Worm (Caenorhabditis elegans) whole organism, late embryonic: ENCODE measurements around the gene T04H1.5.

Experiments used
- C08G9.2 ChIP-seq: sonication (generic microtip); optimal IDR thresholded peaks from 2 replicates; lab custom pipeline; 2016; ENCODE audit warnings: mild to moderate bottlenecking, missing genetic modification characterization, moderate library complexity, missing compliant biosample characterization
- K09A11.1 ChIP-seq: sonication (generic microtip); optimal IDR thresholded peaks from 2 replicates; lab custom pipeline; 2017; ENCODE audit warnings: antibody characterized with exemption, mild to moderate bottlenecking, missing genetic modification characterization, missing compliant biosample characterization; ENCODE audit not compliant: insufficient read depth
- T23F11.4 ChIP-seq: fragments of 200-800 bp; sonication (Bioruptor generic); optimal IDR thresholded peaks from 2 replicates; lab custom pipeline; 2018; ENCODE audit warnings: mild to moderate bottlenecking, missing genetic modification characterization, missing compliant biosample characterization
- Y22D7AL.16 ChIP-seq: sonication (generic microtip); optimal IDR thresholded peaks from 2 replicates; lab custom pipeline; 2016; ENCODE audit warnings: missing genetic modification characterization, missing compliant biosample characterization
- ahr-1 ChIP-seq: sonication (generic microtip); optimal IDR thresholded peaks from 2 replicates; lab custom pipeline; 2016; ENCODE audit warnings: missing genetic modification characterization, missing compliant biosample characterization
- ama-1 ChIP-seq: fragments of 150-350 bp; optimal IDR thresholded peaks from 2 replicates; lab custom pipeline; 2014
- ceh-14 ChIP-seq: sonication (generic microtip); optimal IDR thresholded peaks from 2 replicates; lab custom pipeline; 2016; ENCODE audit warnings: missing genotype, missing genetic modification characterization, missing compliant biosample characterization
- ceh-18 ChIP-seq: sonication (generic microtip); optimal IDR thresholded peaks from 2 replicates; lab custom pipeline; 2016; ENCODE audit warnings: missing genetic modification characterization, missing compliant biosample characterization
- ceh-19 ChIP-seq: fragments of 200-800 bp; sonication (Bioruptor generic); optimal IDR thresholded peaks from 2 replicates; lab custom pipeline; 2018; ENCODE audit warnings: mild to moderate bottlenecking, missing genetic modification characterization, missing compliant biosample characterization
- ceh-2 ChIP-seq: sonication (generic microtip); optimal IDR thresholded peaks from 2 replicates; lab custom pipeline; 2016; ENCODE audit warnings: missing genotype, missing genetic modification characterization, missing compliant biosample characterization
- ceh-30 ChIP-seq: fragments of 150-350 bp; optimal IDR thresholded peaks from 2 replicates; lab custom pipeline; 2014; ENCODE audit warnings: missing biosample characterization, missing genetic modification characterization
- ceh-31 ChIP-seq: sonication (generic microtip); optimal IDR thresholded peaks from 2 replicates; lab custom pipeline; 2016; ENCODE audit warnings: missing genetic modification characterization, missing compliant biosample characterization
- ceh-45 ChIP-seq: fragments of 200-800 bp; sonication (Bioruptor generic); IDR thresholded peaks from 2 replicates; pipeline ENCODE4 v1.3.6; 2022; ENCODE audit warnings: missing genetic modification reagents, missing genetic modification characterization, missing compliant biosample characterization
- ceh-48 ChIP-seq: sonication (generic microtip); optimal IDR thresholded peaks from 2 replicates; lab custom pipeline; 2016; ENCODE audit warnings: missing genetic modification characterization, inconsistent platforms, missing compliant biosample characterization
- ceh-6 ChIP-seq: fragments of 200-800 bp; sonication (Bioruptor generic); optimal IDR thresholded peaks from 2 replicates; lab custom pipeline; 2018; ENCODE audit warnings: mild to moderate bottlenecking, missing genetic modification characterization, missing compliant biosample characterization
- ceh-9 ChIP-seq: sonication (generic microtip); optimal IDR thresholded peaks from 2 replicates; lab custom pipeline; 2016; ENCODE audit warnings: mild to moderate bottlenecking, missing genetic modification characterization, inconsistent platforms, missing compliant biosample characterization
- che-1 ChIP-seq: sonication (generic microtip); optimal IDR thresholded peaks from 2 replicates; lab custom pipeline; 2016; ENCODE audit warnings: mild to moderate bottlenecking, missing genetic modification characterization, missing compliant biosample characterization
- dmd-4 ChIP-seq: sonication (generic microtip); optimal IDR thresholded peaks from 2 replicates; lab custom pipeline; 2016; ENCODE audit warnings: borderline replicate concordance, missing genetic modification characterization, missing compliant biosample characterization
- elt-2 ChIP-seq: sonication (generic microtip); optimal IDR thresholded peaks from 2 replicates; lab custom pipeline; 2016; ENCODE audit warnings: missing genetic modification reagents, missing genetic modification characterization, missing compliant biosample characterization
- ets-4 ChIP-seq: sonication (generic microtip); optimal IDR thresholded peaks from 2 replicates; lab custom pipeline; 2016; ENCODE audit warnings: missing genetic modification characterization, missing compliant biosample characterization
- eyg-1 ChIP-seq: sonication (generic microtip); optimal IDR thresholded peaks from 2 replicates; lab custom pipeline; 2016; ENCODE audit warnings: missing genotype, missing genetic modification characterization, missing compliant biosample characterization
- gmeb-2 ChIP-seq: sonication (generic microtip); optimal IDR thresholded peaks from 2 replicates; lab custom pipeline; 2016; ENCODE audit warnings: missing genetic modification characterization, inconsistent platforms, missing compliant biosample characterization
- hlh-15 ChIP-seq: sonication (generic microtip); optimal IDR thresholded peaks from 2 replicates; lab custom pipeline; 2016; ENCODE audit warnings: missing genetic modification characterization, missing compliant biosample characterization
- hlh-8 ChIP-seq: sonication (generic microtip); optimal IDR thresholded peaks from 2 replicates; lab custom pipeline; 2016; ENCODE audit warnings: missing genotype, missing genetic modification characterization, missing compliant biosample characterization
- lim-6 ChIP-seq: sonication (generic microtip); optimal IDR thresholded peaks from 2 replicates; lab custom pipeline; 2016; ENCODE audit warnings: missing genetic modification characterization, missing compliant biosample characterization
- lin-11 ChIP-seq: fragments of 200-800 bp; sonication (Bioruptor generic); optimal IDR thresholded peaks from 2 replicates; lab custom pipeline; 2018; ENCODE audit warnings: mild to moderate bottlenecking, missing genetic modification characterization, missing compliant biosample characterization
- mec-3 ChIP-seq: sonication (generic microtip); optimal IDR thresholded peaks from 2 replicates; lab custom pipeline; 2016; ENCODE audit warnings: borderline replicate concordance, missing genetic modification characterization, missing compliant biosample characterization
- nhr-232 ChIP-seq: sonication (generic microtip); optimal IDR thresholded peaks from 2 replicates; lab custom pipeline; 2016; ENCODE audit warnings: missing genetic modification characterization, missing compliant biosample characterization
- pat-9 ChIP-seq: fragments of 200-800 bp; sonication (Bioruptor generic); optimal IDR thresholded peaks from 2 replicates; lab custom pipeline; 2018; ENCODE audit warnings: mild to moderate bottlenecking, missing genetic modification characterization, moderate library complexity, missing compliant biosample characterization
- pha-4 ChIP-seq: fragments of 150-350 bp; optimal IDR thresholded peaks from 2 replicates; lab custom pipeline; 2018; ENCODE audit warnings: missing biosample characterization, missing genetic modification reagents, missing genetic modification characterization
- pqm-1 ChIP-seq: sonication (generic microtip); optimal IDR thresholded peaks from 2 replicates; lab custom pipeline; 2016; ENCODE audit warnings: missing genetic modification characterization, missing compliant biosample characterization
- rnt-1 ChIP-seq: sonication (generic microtip); optimal IDR thresholded peaks from 2 replicates; lab custom pipeline; 2016; ENCODE audit warnings: missing genetic modification characterization, missing compliant biosample characterization
- sdc-2 ChIP-seq: sonication (generic microtip); optimal IDR thresholded peaks from 2 replicates; lab custom pipeline; 2016; ENCODE audit warnings: missing genotype, missing genetic modification characterization, missing compliant biosample characterization
- sox-2 ChIP-seq: fragments of 200-800 bp; sonication (Bioruptor generic); IDR thresholded peaks from 2 replicates; pipeline ENCODE4 v1.3.6; 2022; ENCODE audit warnings: missing genetic modification reagents, missing genetic modification characterization, missing compliant biosample characterization
- sox-4 ChIP-seq: sonication (generic microtip); optimal IDR thresholded peaks from 2 replicates; lab custom pipeline; 2017; ENCODE audit warnings: mild to moderate bottlenecking, missing genetic modification characterization, inconsistent platforms, missing compliant biosample characterization
- unc-3 ChIP-seq, 2 experiments: fragments of 200-800 bp in 1 of 2; sonication (Bioruptor generic) in 1 of 2; sonication (generic microtip) in 1 of 2; conservative IDR thresholded peaks in 1 of 2; optimal IDR thresholded peaks in 1 of 2; 2 replicates each; pipeline versions ENCODE4 v1.3.6 to Lab custom; 2016 to 2022; ENCODE audit warnings: missing compliant biosample characterization in 2 of 2, missing genetic modification characterization in 2 of 2, missing genetic modification reagents in 1 of 2
- unc-42 ChIP-seq: sonication (generic microtip); optimal IDR thresholded peaks from 2 replicates; lab custom pipeline; 2016; ENCODE audit warnings: missing genotype, missing genetic modification characterization, missing compliant biosample characterization
- unc-55 ChIP-seq: sonication (generic microtip); optimal IDR thresholded peaks from 2 replicates; lab custom pipeline; 2017; ENCODE audit warnings: missing biosample characterization, missing genetic modification reagents, missing genetic modification characterization
- unc-86 ChIP-seq: sonication (generic microtip); optimal IDR thresholded peaks from 2 replicates; lab custom pipeline; 2016; ENCODE audit warnings: missing genetic modification characterization, missing compliant biosample characterization
- zip-5 ChIP-seq: sonication (generic microtip); optimal IDR thresholded peaks from 2 replicates; lab custom pipeline; 2016; ENCODE audit warnings: missing genetic modification characterization, missing compliant biosample characterization
- ztf-16 ChIP-seq: sonication (generic microtip); optimal IDR thresholded peaks from 2 replicates; lab custom pipeline; 2017; ENCODE audit warnings: missing genetic modification characterization, missing compliant biosample characterization

Gene T04H1.5

ce11 chrV:12251041-12251440 lies at the start of gene T04H1.5:
T04H1.5 (plus strand) TSS chrV:12251341.
- no peak for TF ChIP-seq unc-3 (GFP tag; conservative IDR thresholded peaks at IDR 0.05; lab: Robert Waterston, UW)
- TF ChIP-seq unc-3 (tag; optimal IDR thresholded peaks at IDR 0.05; lab: Kevin White, UChicago) = no peak
- no peak for TF ChIP-seq rnt-1 (tag; lab: Kevin White, UChicago)
- no peak for TF ChIP-seq hlh-8 (tag; lab: Kevin White, UChicago)
- TF ChIP-seq nhr-232 = no peak

- TF ChIP-seq Y22D7AL.16 (tag; lab: Kevin White, UChicago) = no peak
- peak; percentile 19 for TF ChIP-seq ceh-18 (tag; lab: Kevin White, UChicago)
- TF ChIP-seq ahr-1 (tag; lab: Kevin White, UChicago) = no peak
- TF ChIP-seq elt-2 (tag; lab: Kevin White, UChicago) = peak; percentile 13
Measured at ce11 chrV:12208678-12209077, 42.5 kb upstream of the T04H1.5 start.

ce11 chrV:12209951-12210350 lies 41.2 kb upstream of the T04H1.5 start:
- TF ChIP-seq K09A11.1 (tag; lab: Kevin White, UChicago) = no peak
- peak; percentile 87 for TF ChIP-seq unc-42 (tag; lab: Kevin White, UChicago)
- TF ChIP-seq lim-6 (tag; lab: Kevin White, UChicago) = no peak
- TF ChIP-seq unc-86 (tag; lab: Kevin White, UChicago) = no peak
- no peak for TF ChIP-seq mec-3 (tag; lab: Kevin White, UChicago)

- TF ChIP-seq unc-42 (tag; lab: Kevin White, UChicago) = peak; percentile 95
- no peak for TF ChIP-seq unc-55 (GFP tag; lab: Kevin White, UChicago)
- peak; percentile 65 for TF ChIP-seq ceh-31 (tag; lab: Kevin White, UChicago)
- TF ChIP-seq, all 69 proteins: peak for 2
Measured at ce11 chrV:12211090-12211489, 40.1 kb upstream of the T04H1.5 start.

- TF ChIP-seq ceh-6 = no peak
- peak; percentile 26 for TF ChIP-seq elt-2 (tag; lab: Kevin White, UChicago)
- TF ChIP-seq sdc-2 = no peak
Measured at ce11 chrV:12213027-12213426, 38.1 kb upstream of the T04H1.5 start, which contains the start of gene vab-8. vab-8 (plus strand) TSS chrV:12213327.

- no peak for TF ChIP-seq ztf-16
- TF ChIP-seq ets-4 (tag; lab: Kevin White, UChicago) = no peak
- no peak for TF ChIP-seq sox-4 (tag; lab: Kevin White, UChicago)
- no peak for TF ChIP-seq pqm-1
- peak; percentile 7 for TF ChIP-seq pat-9 (tag; lab: Kevin White, UChicago)
- no peak for TF ChIP-seq T23F11.4 (GFP tag; lab: Kevin White, UChicago)
- no peak for TF ChIP-seq ceh-31 (tag; lab: Kevin White, UChicago)
- no peak for TF ChIP-seq pha-4 (tag; lab: Kevin White, UChicago)
- no peak for TF ChIP-seq K09A11.1 (tag; lab: Kevin White, UChicago)
- TF ChIP-seq ceh-30 (tag; lab: Kevin White, UChicago) = no peak
- no peak for TF ChIP-seq ceh-45
- no peak for TF ChIP-seq C08G9.2
- no peak for TF ChIP-seq sox-2 (GFP tag; lab: Robert Waterston, UW)
- TF ChIP-seq elt-2 (tag; lab: Kevin White, UChicago) = no peak
- TF ChIP-seq ceh-2 = no peak
- TF ChIP-seq unc-55 (GFP tag; lab: Kevin White, UChicago) = peak; percentile 64
- no peak for TF ChIP-seq ceh-48
- no peak for TF ChIP-seq ceh-19
- no peak for TF ChIP-seq nhr-232
- TF ChIP-seq ceh-14 (tag; lab: Kevin White, UChicago) = no peak
- TF ChIP-seq ama-1 = no peak
- TF ChIP-seq dmd-4 = no peak
- no peak for TF ChIP-seq gmeb-2 (tag; lab: Kevin White, UChicago)
- TF ChIP-seq ahr-1 (tag; lab: Kevin White, UChicago) = no peak
- TF ChIP-seq hlh-15 (tag; lab: Kevin White, UChicago) = no peak
- no peak for TF ChIP-seq eyg-1 (tag; lab: Kevin White, UChicago)
- no peak for TF ChIP-seq zip-5 (tag; lab: Kevin White, UChicago)
- peak; percentile 61 for TF ChIP-seq rnt-1 (tag; lab: Kevin White, UChicago)
- peak; percentile 31 for TF ChIP-seq ceh-18 (tag; lab: Kevin White, UChicago)
- TF ChIP-seq Y22D7AL.16 (tag; lab: Kevin White, UChicago) = no peak
- no peak for TF ChIP-seq ceh-9 (tag; lab: Kevin White, UChicago)
- no peak for TF ChIP-seq unc-42 (tag; lab: Kevin White, UChicago)
- TF ChIP-seq lin-11 (tag; lab: Kevin White, UChicago) = no peak
- no peak for TF ChIP-seq che-1 (tag; lab: Kevin White, UChicago)
Measured at ce11 chrV:12233425-12233824, 17.7 kb upstream of the T04H1.5 start.
